Worm (Caenorhabditis elegans) whole organism, late embryonic: ENCODE measurements around the gene cox-6A.

Experiments
- C08G9.2 ChIP-seq: sonication (generic microtip); optimal IDR thresholded peaks from 2 replicates; lab custom pipeline; 2016; ENCODE audit warnings: mild to moderate bottlenecking, missing genetic modification characterization, moderate library complexity, missing compliant biosample characterization
- F13H6.1 ChIP-seq: sonication (generic microtip); optimal IDR thresholded peaks from 2 replicates; lab custom pipeline; 2016; ENCODE audit warnings: missing genetic modification characterization, missing compliant biosample characterization
- K09A11.1 ChIP-seq: sonication (generic microtip); optimal IDR thresholded peaks from 2 replicates; lab custom pipeline; 2017; ENCODE audit warnings: antibody characterized with exemption, mild to moderate bottlenecking, missing genetic modification characterization, missing compliant biosample characterization; ENCODE audit not compliant: insufficient read depth
- T23F11.4 ChIP-seq: fragments of 200-800 bp; sonication (Bioruptor generic); optimal IDR thresholded peaks from 2 replicates; lab custom pipeline; 2018; ENCODE audit warnings: mild to moderate bottlenecking, missing genetic modification characterization, missing compliant biosample characterization
- ama-1 ChIP-seq: fragments of 150-350 bp; optimal IDR thresholded peaks from 2 replicates; lab custom pipeline; 2014
- ceh-18 ChIP-seq: sonication (generic microtip); optimal IDR thresholded peaks from 2 replicates; lab custom pipeline; 2016; ENCODE audit warnings: missing genetic modification characterization, missing compliant biosample characterization
- ceh-19 ChIP-seq: fragments of 200-800 bp; sonication (Bioruptor generic); optimal IDR thresholded peaks from 2 replicates; lab custom pipeline; 2018; ENCODE audit warnings: mild to moderate bottlenecking, missing genetic modification characterization, missing compliant biosample characterization
- ceh-2 ChIP-seq: sonication (generic microtip); optimal IDR thresholded peaks from 2 replicates; lab custom pipeline; 2016; ENCODE audit warnings: missing genotype, missing genetic modification characterization, missing compliant biosample characterization
- ceh-24 ChIP-seq: sonication (generic microtip); optimal IDR thresholded peaks from 2 replicates; lab custom pipeline; 2016; ENCODE audit warnings: mild to moderate bottlenecking, missing genetic modification characterization, missing compliant biosample characterization
- ceh-31 ChIP-seq: sonication (generic microtip); optimal IDR thresholded peaks from 2 replicates; lab custom pipeline; 2016; ENCODE audit warnings: missing genetic modification characterization, missing compliant biosample characterization
- ceh-34 ChIP-seq: sonication (generic microtip); optimal IDR thresholded peaks from 2 replicates; lab custom pipeline; 2016; ENCODE audit warnings: mild to moderate bottlenecking, missing genetic modification characterization, missing compliant biosample characterization
- ceh-9 ChIP-seq: sonication (generic microtip); optimal IDR thresholded peaks from 2 replicates; lab custom pipeline; 2016; ENCODE audit warnings: mild to moderate bottlenecking, missing genetic modification characterization, inconsistent platforms, missing compliant biosample characterization
- che-1 ChIP-seq: sonication (generic microtip); optimal IDR thresholded peaks from 2 replicates; lab custom pipeline; 2016; ENCODE audit warnings: mild to moderate bottlenecking, missing genetic modification characterization, missing compliant biosample characterization
- elt-2 ChIP-seq: sonication (generic microtip); optimal IDR thresholded peaks from 2 replicates; lab custom pipeline; 2016; ENCODE audit warnings: missing genetic modification reagents, missing genetic modification characterization, missing compliant biosample characterization
- elt-4 ChIP-seq: sonication (generic microtip); optimal IDR thresholded peaks from 2 replicates; lab custom pipeline; 2016; ENCODE audit warnings: missing genetic modification characterization, missing compliant biosample characterization
- ets-4 ChIP-seq: sonication (generic microtip); optimal IDR thresholded peaks from 2 replicates; lab custom pipeline; 2016; ENCODE audit warnings: missing genetic modification characterization, missing compliant biosample characterization
- fkh-6 ChIP-seq: sonication (generic microtip); optimal IDR thresholded peaks from 2 replicates; lab custom pipeline; 2016; ENCODE audit warnings: missing genetic modification characterization, missing compliant biosample characterization
- hlh-13 ChIP-seq: fragments of 200-800 bp; sonication (Bioruptor generic); optimal IDR thresholded peaks from 2 replicates; lab custom pipeline; 2018; ENCODE audit warnings: mild to moderate bottlenecking, missing genetic modification characterization, missing compliant biosample characterization
- hlh-6 ChIP-seq: sonication (generic microtip); optimal IDR thresholded peaks from 2 replicates; lab custom pipeline; 2016; ENCODE audit warnings: missing genotype, missing genetic modification characterization, missing compliant biosample characterization
- hlh-8 ChIP-seq: sonication (generic microtip); optimal IDR thresholded peaks from 2 replicates; lab custom pipeline; 2016; ENCODE audit warnings: missing genotype, missing genetic modification characterization, missing compliant biosample characterization
- lim-6 ChIP-seq: sonication (generic microtip); optimal IDR thresholded peaks from 2 replicates; lab custom pipeline; 2016; ENCODE audit warnings: missing genetic modification characterization, missing compliant biosample characterization
- lin-11 ChIP-seq: fragments of 200-800 bp; sonication (Bioruptor generic); optimal IDR thresholded peaks from 2 replicates; lab custom pipeline; 2018; ENCODE audit warnings: mild to moderate bottlenecking, missing genetic modification characterization, missing compliant biosample characterization
- madf-2 ChIP-seq: sonication (generic microtip); optimal IDR thresholded peaks from 2 replicates; lab custom pipeline; 2017; ENCODE audit warnings: missing genetic modification characterization, missing compliant biosample characterization
- mec-3 ChIP-seq: sonication (generic microtip); optimal IDR thresholded peaks from 2 replicates; lab custom pipeline; 2016; ENCODE audit warnings: borderline replicate concordance, missing genetic modification characterization, missing compliant biosample characterization
- nfya-1 ChIP-seq: sonication (generic microtip); optimal IDR thresholded peaks from 2 replicates; lab custom pipeline; 2017; ENCODE audit warnings: missing genetic modification characterization, mild to moderate bottlenecking, missing compliant biosample characterization, antibody characterized with exemption, moderate library complexity
- nhr-11 ChIP-seq: fragments of 150-350 bp; optimal IDR thresholded peaks from 2 replicates; lab custom pipeline; 2014; ENCODE audit warnings: missing biosample characterization, missing genetic modification characterization
- ref-2 ChIP-seq: sonication (generic microtip); optimal IDR thresholded peaks from 2 replicates; lab custom pipeline; 2016; ENCODE audit warnings: missing genetic modification characterization, missing compliant biosample characterization
- rnt-1 ChIP-seq: sonication (generic microtip); optimal IDR thresholded peaks from 2 replicates; lab custom pipeline; 2016; ENCODE audit warnings: missing genetic modification characterization, missing compliant biosample characterization
- sox-2 ChIP-seq: fragments of 200-800 bp; sonication (Bioruptor generic); IDR thresholded peaks from 2 replicates; pipeline ENCODE4 v1.3.6; 2022; ENCODE audit warnings: missing genetic modification reagents, missing genetic modification characterization, missing compliant biosample characterization
- tbx-2 ChIP-seq: sonication (generic microtip); optimal IDR thresholded peaks from 2 replicates; lab custom pipeline; 2016; ENCODE audit warnings: missing genetic modification characterization, missing compliant biosample characterization
- tbx-7 ChIP-seq: sonication (generic microtip); optimal IDR thresholded peaks from 2 replicates; lab custom pipeline; 2016; ENCODE audit warnings: missing genotype, missing genetic modification characterization, missing compliant biosample characterization
- ttx-3 ChIP-seq: sonication (generic microtip); optimal IDR thresholded peaks from 2 replicates; lab custom pipeline; 2016; ENCODE audit warnings: missing genetic modification reagents, missing genetic modification characterization, missing compliant biosample characterization
- unc-3 ChIP-seq, 2 experiments: fragments of 200-800 bp in 1 of 2; sonication (Bioruptor generic) in 1 of 2; sonication (generic microtip) in 1 of 2; conservative IDR thresholded peaks in 1 of 2; optimal IDR thresholded peaks in 1 of 2; 2 replicates each; pipeline versions ENCODE4 v1.3.6 to Lab custom; 2016 to 2022; ENCODE audit warnings: missing compliant biosample characterization in 2 of 2, missing genetic modification characterization in 2 of 2, missing genetic modification reagents in 1 of 2
- unc-42 ChIP-seq: sonication (generic microtip); optimal IDR thresholded peaks from 2 replicates; lab custom pipeline; 2016; ENCODE audit warnings: missing genotype, missing genetic modification characterization, missing compliant biosample characterization
- unc-86 ChIP-seq: sonication (generic microtip); optimal IDR thresholded peaks from 2 replicates; lab custom pipeline; 2016; ENCODE audit warnings: missing genetic modification characterization, missing compliant biosample characterization
- zip-5 ChIP-seq: sonication (generic microtip); optimal IDR thresholded peaks from 2 replicates; lab custom pipeline; 2016; ENCODE audit warnings: missing genetic modification characterization, missing compliant biosample characterization
- ztf-16 ChIP-seq: sonication (generic microtip); optimal IDR thresholded peaks from 2 replicates; lab custom pipeline; 2017; ENCODE audit warnings: missing genetic modification characterization, missing compliant biosample characterization

Gene cox-6A

ce11 chrIII:5106893-5107471 lies 25.5 kb downstream of the cox-6A start, which contains the start of gene dpy-17:
TSS of gene dpy-17 (plus strand) at chrIII:5107330.
- TF ChIP-seq ama-1 (lab: Kevin White, UChicago) (peak; percentile 82), nfya-1 (tag; lab: Kevin White, UChicago) (peak; percentile 1), unc-3 (GFP tag; conservative IDR thresholded peaks at IDR 0.05; lab: Robert Waterston, UW) (no peak), unc-3 (tag; optimal IDR thresholded peaks at IDR 0.05; lab: Kevin White, UChicago) (no peak)

- no peak for TF ChIP-seq zip-5 (tag; lab: Kevin White, UChicago)
- no peak for TF ChIP-seq unc-86
- TF ChIP-seq C08G9.2 (tag; lab: Kevin White, UChicago): peak; percentile 14
- no peak for TF ChIP-seq unc-3 (GFP tag; conservative IDR thresholded peaks at IDR 0.05; lab: Robert Waterston, UW)
- TF ChIP-seq unc-3 (tag; optimal IDR thresholded peaks at IDR 0.05; lab: Kevin White, UChicago): no peak
- TF ChIP-seq sox-2 (GFP tag; lab: Robert Waterston, UW): no peak
- peak; percentile 4 for TF ChIP-seq ceh-34
- TF ChIP-seq ceh-24 (tag; lab: Kevin White, UChicago): no peak
- no peak for TF ChIP-seq lin-11 (tag; lab: Kevin White, UChicago)
- peak; percentile 63 for TF ChIP-seq T23F11.4 (GFP tag; lab: Kevin White, UChicago)
- TF ChIP-seq che-1 (tag; lab: Kevin White, UChicago): no peak
- no peak for TF ChIP-seq fkh-6 (tag; lab: Kevin White, UChicago)
Observed at ce11 chrIII:5107959-5108358, 26.4 kb downstream of the cox-6A start.

ce11 chrIII:5108746-5109145 lies 27.2 kb downstream of the cox-6A start:
- TF ChIP-seq ceh-18 (tag; lab: Kevin White, UChicago) (peak; percentile 26), hlh-8 (peak; percentile 67), ceh-34 (peak; percentile 5), ref-2 (peak; percentile 26), F13H6.1 (peak; percentile 6), tbx-2 (tag; lab: Kevin White, UChicago) (peak; percentile 63), tbx-7 (tag; lab: Kevin White, UChicago) (peak; percentile 35), hlh-6 (tag; lab: Kevin White, UChicago) (no peak), zip-5 (tag; lab: Kevin White, UChicago) (peak; percentile 27), ceh-19 (GFP tag; lab: Kevin White, UChicago) (no peak), hlh-13 (GFP tag; lab: Kevin White, UChicago) (no peak), nfya-1 (tag; lab: Kevin White, UChicago) (peak; percentile 55), ets-4 (tag; lab: Kevin White, UChicago) (peak; percentile 85), madf-2 (tag; lab: Kevin White, UChicago) (no peak), C08G9.2 (tag; lab: Kevin White, UChicago) (peak; percentile 77), ztf-16 (tag; lab: Kevin White, UChicago) (no peak), rnt-1 (peak; percentile 24), unc-42 (peak; percentile 57), ceh-31 (peak; percentile 87), ceh-2 (peak; percentile 61), che-1 (tag; lab: Kevin White, UChicago) (no peak), elt-2 (no peak)

- no peak for TF ChIP-seq unc-86
- no peak for TF ChIP-seq nhr-11 (tag; lab: Kevin White, UChicago)
- TF ChIP-seq K09A11.1: no peak
- TF ChIP-seq ceh-2: no peak
- no peak for TF ChIP-seq elt-4 (tag; lab: Kevin White, UChicago)
- no peak for TF ChIP-seq F13H6.1
- TF ChIP-seq ets-4 (tag; lab: Kevin White, UChicago): no peak
- TF ChIP-seq ref-2: no peak
- TF ChIP-seq elt-2: no peak
- no peak for TF ChIP-seq ceh-9 (tag; lab: Kevin White, UChicago)
- TF ChIP-seq fkh-6 (tag; lab: Kevin White, UChicago): no peak
- no peak for TF ChIP-seq ttx-3 (tag; lab: Kevin White, UChicago)
- TF ChIP-seq lim-6: no peak
- no peak for TF ChIP-seq ceh-19 (GFP tag; lab: Kevin White, UChicago)
- no peak for TF ChIP-seq hlh-8
- TF ChIP-seq mec-3 (tag; lab: Kevin White, UChicago): no peak
- no peak for TF ChIP-seq ceh-24 (tag; lab: Kevin White, UChicago)
Observed at ce11 chrIII:5109401-5109800, 27.9 kb downstream of the cox-6A start, which contains the start of gene sax-2. TSS of gene sax-2 (plus strand) at chrIII:5109701.
